Worm (Caenorhabditis elegans): ENCODE results near the gene F41E6.5.

- TF ChIP-seq ceh-34 (tag; optimal IDR thresholded peaks at IDR 0.05) (no peak), rnt-1 (tag; optimal IDR thresholded peaks at IDR 0.05) (no peak), ref-2 (tag; optimal IDR thresholded peaks at IDR 0.05) (no peak), ceh-9 (tag; optimal IDR thresholded peaks at IDR 0.05) (no peak)
Observed at ce11 chrV:8635575-8635974, 32.3 kb downstream of the F41E6.5 start, which contains the start of gene oac-29.

Measured in whole organism, late embryonic.